Fruit fly (Drosophila melanogaster): ENCODE measurements around the gene CG12540.

The CG12540 gene

DNA sequence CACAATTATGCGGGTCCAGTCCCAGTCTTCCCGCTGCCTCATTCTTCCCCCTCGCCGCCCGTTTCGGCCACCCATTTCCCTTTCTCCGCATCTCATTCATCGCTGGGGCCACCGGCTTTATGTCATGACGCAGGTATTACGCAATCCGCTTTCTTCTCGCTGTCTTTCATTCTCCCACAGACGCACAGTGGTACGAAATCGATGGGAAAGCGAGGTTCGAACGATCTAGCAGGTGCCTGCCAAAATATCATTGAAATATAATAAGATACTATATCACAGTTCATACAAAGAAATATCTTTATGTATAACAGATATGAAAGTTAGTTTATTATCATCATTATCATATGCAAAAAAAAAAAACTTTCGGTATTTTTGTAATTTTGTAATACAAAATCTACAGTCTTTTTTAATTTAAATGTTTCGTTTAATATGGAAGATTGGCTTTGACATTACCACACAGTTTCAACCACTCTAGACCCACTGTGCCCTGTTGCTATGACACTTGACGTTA lies 12.4 kb upstream of the CG12540 start (continued):
- TF ChIP-seq Camta (GFP tag; optimal IDR thresholded peaks at IDR 0.05): peak; percentile 57
- TF ChIP-seq Sox100B (GFP tag; optimal IDR thresholded peaks at IDR 0.05): peak; percentile 85
- TF ChIP-seq crp (GFP tag; optimal IDR thresholded peaks at IDR 0.05): peak in 1 of 2 experiments; percentile 7
- TF ChIP-seq esg (GFP tag; conservative IDR thresholded peaks at IDR 0.05): peak; percentile 51
- no peak for TF ChIP-seq emc (GFP tag; optimal IDR thresholded peaks at IDR 0.05)
- TF ChIP-seq CG15011 (GFP tag; optimal IDR thresholded peaks at IDR 0.05): peak; percentile 3
- peak; percentile 21 for TF ChIP-seq CG9817 (tag; optimal IDR thresholded peaks at IDR 0.05)
- TF ChIP-seq bab2 (GFP tag; optimal IDR thresholded peaks at IDR 0.05): no peak
- TF ChIP-seq CG5953 (GFP tag; IDR thresholded peaks at IDR 0.05): peak; percentile 39; the same call in 1 of the 2 replicates
- TF ChIP-seq Six4 (GFP tag; optimal IDR thresholded peaks at IDR 0.05): peak; percentile 12
- TF ChIP-seq pum (GFP tag; optimal IDR thresholded peaks at IDR 0.05): peak; percentile 45
- TF ChIP-seq Hsf (GFP tag; optimal IDR thresholded peaks at IDR 0.05): peak; percentile 54
- TF ChIP-seq CG14050 (GFP tag; IDR thresholded peaks at IDR 0.05): peak; percentile 49; the same call in 2 of the 3 replicates
- TF ChIP-seq CG11695 (GFP tag; IDR thresholded peaks at IDR 0.05): peak; percentile 49; the same call in 1 of the 3 replicates
- TF ChIP-seq sens-2 (GFP tag; IDR thresholded peaks at IDR 0.05): 0 out of 2 replicates have a peak, but pooled peaks have one; percentile 30
- no peak for TF ChIP-seq MBD-R2 (GFP tag; IDR thresholded peaks at IDR 0.05)
- peak; percentile 67 for TF ChIP-seq CG2712 (tag; optimal IDR thresholded peaks at IDR 0.05)
- TF ChIP-seq GATAe (GFP tag; conservative IDR thresholded peaks at IDR 0.05): no peak
- no peak for TF ChIP-seq Taf1 (GFP tag; IDR thresholded peaks at IDR 0.05)
- TF ChIP-seq pan (optimal IDR thresholded peaks at IDR 0.05): no peak
- peak in 1 of 2 experiments; percentile 16 for TF ChIP-seq pan (GFP tag; optimal IDR thresholded peaks at IDR 0.05 in 1 of 2, IDR thresholded peaks at IDR 0.05 in 1 of 2)
- peak; percentile 68 for TF ChIP-seq CG13424 (tag; optimal IDR thresholded peaks at IDR 0.05)
- peak; percentile 68; the same call in 1 of the 2 replicates for TF ChIP-seq Xrp1 (GFP tag; IDR thresholded peaks at IDR 0.05)
- peak; percentile 38 for TF ChIP-seq BtbVII (GFP tag; optimal IDR thresholded peaks at IDR 0.05)
- TF ChIP-seq Lpt (GFP tag; optimal IDR thresholded peaks at IDR 0.05): no peak
- TF ChIP-seq zfh2 (GFP tag; optimal IDR thresholded peaks at IDR 0.05): peak; percentile 9
- TF ChIP-seq CG7839 (tag; optimal IDR thresholded peaks at IDR 0.05): peak; percentile 72
- TF ChIP-seq lilli (GFP tag; optimal IDR thresholded peaks at IDR 0.05): peak; percentile 68
- no peak for TF ChIP-seq CG11456 (GFP tag; IDR thresholded peaks at IDR 0.05)
- peak; percentile 43; the same call in 1 of the 2 replicates for TF ChIP-seq CG32772 (GFP tag; IDR thresholded peaks at IDR 0.05)
- no peak for TF ChIP-seq Mad (GFP tag; optimal IDR thresholded peaks at IDR 0.05)
- TF ChIP-seq Chrac-16 (GFP tag; optimal IDR thresholded peaks at IDR 0.05): peak; percentile 31
- TF ChIP-seq Ets65A (GFP tag): peak; percentile 92
- no peak for TF ChIP-seq Ets97D (GFP tag; optimal IDR thresholded peaks at IDR 0.05)
- peak; percentile 70 for TF ChIP-seq ci (GFP tag; IDR thresholded peaks at IDR 0.05)
- TF ChIP-seq CG18476 (GFP tag; optimal IDR thresholded peaks at IDR 0.05): peak; percentile 14
- TF ChIP-seq zfh1 (GFP tag; IDR thresholded peaks at IDR 0.05): peak; percentile 54; the same call in 1 of the 3 replicates
- TF ChIP-seq B-H1 (GFP tag; IDR thresholded peaks at IDR 0.05): 0 out of 3 replicates have a peak, but pooled peaks have one; percentile 23
- no peak for TF ChIP-seq vfl (GFP tag; optimal IDR thresholded peaks at IDR 0.05)
- TF ChIP-seq gem (tag; optimal IDR thresholded peaks at IDR 0.05): peak; percentile 84
- peak; percentile 47; the same call in 1 of the 2 replicates for TF ChIP-seq CG7372 (GFP tag; IDR thresholded peaks at IDR 0.05)
- peak; percentile 54 for TF ChIP-seq zen (tag; optimal IDR thresholded peaks at IDR 0.05)
- TF ChIP-seq CG4617 (GFP tag; optimal IDR thresholded peaks at IDR 0.05; ENCODE audit: borderline replicate concordance): no peak
- TF ChIP-seq Xbp1 (GFP tag; optimal IDR thresholded peaks at IDR 0.05): peak; percentile 57
- peak; percentile 33 to 64 for TF ChIP-seq dpn (GFP tag; optimal IDR thresholded peaks at IDR 0.05)
- peak; percentile 30; the same call in 1 of the 2 replicates for TF ChIP-seq Ada2b (GFP tag; IDR thresholded peaks at IDR 0.05)
- no peak for TF ChIP-seq CG17612 (GFP tag; IDR thresholded peaks at IDR 0.05)
- TF ChIP-seq Hr51 (GFP tag; optimal IDR thresholded peaks at IDR 0.05): peak in 1 of 2 experiments; percentile 76
- TF ChIP-seq Dad (GFP tag; optimal IDR thresholded peaks at IDR 0.05): no peak
- peak; percentile 26 for TF ChIP-seq Antp (GFP tag; optimal IDR thresholded peaks at IDR 0.05)
- 0 out of 2 replicates have a peak, but pooled peaks have one; percentile 33 for TF ChIP-seq CG11696 (GFP tag; IDR thresholded peaks at IDR 0.05)

Data from whole organism, embryonic.